Fruit fly (Drosophila melanogaster) whole organism, embryonic: ENCODE results near the gene Megf8.

Experiments
- ATbp ChIP-seq: fragments of 200-800 bp; sonication (Bioruptor generic); optimal IDR thresholded peaks from 2 replicates; lab custom pipeline; 2017; ENCODE audit warnings: missing biosample characterization, mild to moderate bottlenecking, missing genetic modification characterization, missing genetic modification reagents
- Ada2b ChIP-seq: fragments of 200-800 bp; sonication (Bioruptor generic); IDR thresholded peaks from 2 replicates; pipeline ENCODE4 v1.3.6; 2022; ENCODE audit warnings: missing biosample characterization, missing genetic modification characterization
- Adf1 ChIP-seq: fragments of 200-800 bp; sonication (Bioruptor generic); IDR thresholded peaks from 2 replicates; pipeline ENCODE4 v1.3.6; 2022; ENCODE audit warnings: missing biosample characterization, missing genetic modification characterization
- Awh ChIP-seq: fragments of 200-800 bp; sonication (Bioruptor generic); IDR thresholded peaks from 2 replicates; pipeline ENCODE4, ENCODE4 v1.3.6; 2022; ENCODE audit warnings: missing biosample characterization, missing genetic modification characterization
- B-H2 ChIP-seq: fragments of 200-800 bp; sonication (Bioruptor generic); optimal IDR thresholded peaks from 2 replicates; lab custom pipeline; 2018; ENCODE audit warnings: missing biosample characterization, mild to moderate bottlenecking, missing genetic modification characterization
- BEAF-32 ChIP-seq: fragments of 200-800 bp; sonication (Bioruptor generic); optimal IDR thresholded peaks from 3 replicates; lab custom pipeline; 2017; ENCODE audit warnings: missing biosample characterization, missing genetic modification characterization, mild to moderate bottlenecking, moderate library complexity, missing genetic modification reagents
- CG14965 ChIP-seq: fragments of 200-800 bp; sonication (Bioruptor generic); optimal IDR thresholded peaks from 2 replicates; lab custom pipeline; 2016; ENCODE audit warnings: missing biosample characterization, missing genetic modification characterization, borderline replicate concordance
- CG17612 ChIP-seq: fragments of 200-800 bp; sonication (Bioruptor generic); IDR thresholded peaks from 2 replicates; pipeline ENCODE4 v1.3.6; 2022; ENCODE audit warnings: missing biosample characterization, missing genetic modification characterization
- CG1792 ChIP-seq: fragments of 200-800 bp; sonication (Bioruptor generic); optimal IDR thresholded peaks from 2 replicates; lab custom pipeline; 2016; ENCODE audit warnings: missing biosample characterization, missing genetic modification characterization
- CG18599 ChIP-seq: fragments of 200-800 bp; sonication (Bioruptor generic); optimal IDR thresholded peaks from 3 replicates; lab custom pipeline; 2017; ENCODE audit warnings: missing biosample characterization, missing genetic modification characterization, mild to moderate bottlenecking, moderate library complexity, missing genetic modification reagents
- CG18619 ChIP-seq: fragments of 200-800 bp; sonication (Bioruptor generic); optimal IDR thresholded peaks from 3 replicates; lab custom pipeline; 2017; ENCODE audit warnings: missing biosample characterization, mild to moderate bottlenecking, missing genetic modification characterization
- CG2116 ChIP-seq: fragments of 200-800 bp; sonication (Bioruptor generic); optimal IDR thresholded peaks from 3 replicates; lab custom pipeline; 2018; ENCODE audit warnings: missing biosample characterization, mild to moderate bottlenecking, missing genetic modification characterization
- CG2120 ChIP-seq: fragments of 200-800 bp; sonication (Bioruptor generic); optimal IDR thresholded peaks from 3 replicates; lab custom pipeline; 2016; ENCODE audit warnings: missing biosample characterization, missing genetic modification characterization
- CG3065 ChIP-seq: fragments of 200-800 bp; sonication (Bioruptor generic); optimal IDR thresholded peaks from 2 replicates; lab custom pipeline; 2016; ENCODE audit warnings: missing biosample characterization, missing genetic modification characterization
- CG31224 ChIP-seq: fragments of 200-800 bp; sonication (Bioruptor generic); IDR thresholded peaks from 2 replicates; pipeline ENCODE4 v1.3.6; 2022; ENCODE audit warnings: missing biosample characterization, missing genetic modification characterization
- CG32767 ChIP-seq: fragments of 200-800 bp; sonication (Bioruptor generic); IDR thresholded peaks from 2 replicates; pipeline ENCODE4 v1.3.6; 2022; ENCODE audit warnings: missing biosample characterization, missing genetic modification characterization
- CG42726 ChIP-seq: fragments of 200-800 bp; sonication (Bioruptor generic); IDR thresholded peaks from 2 replicates; pipeline ENCODE4 v1.3.6; 2022; ENCODE audit warnings: missing biosample characterization, missing genetic modification characterization; ENCODE audit not compliant: partially characterized antibody
- CG7556 ChIP-seq: fragments of 200-800 bp; sonication (Bioruptor generic); optimal IDR thresholded peaks from 2 replicates; lab custom pipeline; 2017; ENCODE audit warnings: missing biosample characterization, mild to moderate bottlenecking, missing genetic modification characterization
- CG7839 ChIP-seq: fragments of 200-800 bp; sonication (Bioruptor generic); optimal IDR thresholded peaks from 3 replicates; lab custom pipeline; 2018; ENCODE audit warnings: missing biosample characterization, mild to moderate bottlenecking, missing genetic modification characterization, moderate library complexity
- CG7987 ChIP-seq: fragments of 200-800 bp; sonication (Bioruptor generic); optimal IDR thresholded peaks from 2 replicates; lab custom pipeline; 2018; ENCODE audit warnings: missing biosample characterization, mild to moderate bottlenecking, missing genetic modification characterization, moderate library complexity
- CG8924 ChIP-seq: fragments of 200-800 bp; optimal IDR thresholded peaks from 3 replicates; lab custom pipeline; 2019; ENCODE audit warnings: missing biosample characterization, mild to moderate bottlenecking, missing genetic modification characterization, moderate library complexity
- CG9797 ChIP-seq: fragments of 200-800 bp; sonication (Bioruptor generic); optimal IDR thresholded peaks from 3 replicates; lab custom pipeline; 2018; ENCODE audit warnings: missing biosample characterization, mild to moderate bottlenecking, missing genetic modification characterization
- Dek ChIP-seq: fragments of 200-800 bp; sonication (Bioruptor generic); optimal IDR thresholded peaks from 3 replicates; lab custom pipeline; 2019; ENCODE audit warnings: missing biosample characterization, mild to moderate bottlenecking, missing genetic modification characterization, moderate library complexity
- Fer1 ChIP-seq: fragments of 200-800 bp; sonication (Bioruptor generic); optimal IDR thresholded peaks from 2 replicates; lab custom pipeline; 2017; ENCODE audit warnings: missing biosample characterization, mild to moderate bottlenecking, missing genetic modification characterization
- Fer3 ChIP-seq: fragments of 200-800 bp; sonication (Bioruptor generic); optimal IDR thresholded peaks from 2 replicates; lab custom pipeline; 2018; ENCODE audit warnings: missing biosample characterization, mild to moderate bottlenecking, missing genetic modification characterization, moderate library complexity
- HLH54F ChIP-seq: fragments of 200-800 bp; sonication (Bioruptor generic); optimal IDR thresholded peaks from 3 replicates; lab custom pipeline; 2016; ENCODE audit warnings: missing biosample characterization, missing genetic modification characterization
- Optix ChIP-seq: fragments of 200-800 bp; sonication (Bioruptor generic); IDR thresholded peaks from 3 replicates; pipeline ENCODE4 v1.3.6; 2022; ENCODE audit warnings: missing biosample characterization, missing genetic modification characterization
- abd-A ChIP-seq: fragments of 200-800 bp; sonication (Bioruptor generic); optimal IDR thresholded peaks from 3 replicates; lab custom pipeline; 2019; ENCODE audit warnings: missing biosample characterization, mild to moderate bottlenecking, missing genetic modification characterization, moderate library complexity
- ap ChIP-seq: fragments of 200-800 bp; sonication (Bioruptor generic); IDR thresholded peaks from 2 replicates; pipeline ENCODE4 v1.3.6; 2022; ENCODE audit warnings: missing biosample characterization, missing genetic modification characterization
- dm ChIP-seq: fragments of 200-800 bp; sonication (Bioruptor generic); optimal IDR thresholded peaks from 3 replicates; lab custom pipeline; 2016; ENCODE audit warnings: missing biosample characterization, missing genetic modification characterization
- en ChIP-seq: fragments of 200-800 bp; sonication (Bioruptor generic); optimal IDR thresholded peaks from 2 replicates; lab custom pipeline; 2016; ENCODE audit warnings: missing biosample characterization, missing genetic modification characterization
- eyg ChIP-seq: fragments of 200-800 bp; sonication (Bioruptor generic); optimal IDR thresholded peaks from 3 replicates; lab custom pipeline; 2016; ENCODE audit warnings: missing biosample characterization, missing genetic modification characterization
- gcm2 ChIP-seq: fragments of 200-800 bp; sonication (Bioruptor generic); optimal IDR thresholded peaks from 2 replicates; lab custom pipeline; 2016; ENCODE audit warnings: missing biosample characterization, missing genetic modification characterization
- her ChIP-seq: fragments of 200-800 bp; sonication (Bioruptor generic); optimal IDR thresholded peaks from 2 replicates; lab custom pipeline; 2016; ENCODE audit warnings: missing biosample characterization, missing genetic modification characterization
- jing ChIP-seq: fragments of 200-800 bp; sonication (Bioruptor generic); optimal IDR thresholded peaks from 2 replicates; lab custom pipeline; 2018; ENCODE audit warnings: missing biosample characterization, mild to moderate bottlenecking, missing genetic modification characterization
- knrl ChIP-seq: fragments of 200-800 bp; sonication (Bioruptor generic); IDR thresholded peaks from 3 replicates; pipeline ENCODE4 v1.3.6; 2022; ENCODE audit warnings: missing biosample characterization, missing genetic modification characterization; ENCODE audit not compliant: partially characterized antibody
- lmd ChIP-seq: fragments of 200-800 bp; sonication (Bioruptor generic); IDR thresholded peaks from 2 replicates; pipeline ENCODE4 v1.3.6; 2022; ENCODE audit warnings: missing biosample characterization, missing genetic modification characterization
- nerfin-1 ChIP-seq: fragments of 200-800 bp; sonication (Bioruptor generic); optimal IDR thresholded peaks from 3 replicates; lab custom pipeline; 2019; ENCODE audit warnings: missing biosample characterization, mild to moderate bottlenecking, missing genetic modification characterization, moderate library complexity
- otp ChIP-seq: fragments of 200-800 bp; sonication (Bioruptor generic); IDR thresholded peaks from 3 replicates; pipeline ENCODE4, ENCODE4 v1.3.6; 2022; ENCODE audit warnings: missing biosample characterization, missing genetic modification characterization
- pfk ChIP-seq: fragments of 200-800 bp; sonication (Bioruptor generic); optimal IDR thresholded peaks from 2 replicates; lab custom pipeline; 2018; ENCODE audit warnings: missing biosample characterization, mild to moderate bottlenecking, missing genetic modification characterization, moderate library complexity
- pum ChIP-seq: fragments of 200-800 bp; sonication (Bioruptor generic); optimal IDR thresholded peaks from 2 replicates; lab custom pipeline; 2016; ENCODE audit warnings: missing biosample characterization, missing genetic modification characterization
- pzg ChIP-seq: fragments of 200-800 bp; sonication (Bioruptor generic); optimal IDR thresholded peaks from 3 replicates; lab custom pipeline; 2018; ENCODE audit warnings: missing biosample characterization, mild to moderate bottlenecking, missing genetic modification characterization, moderate library complexity
- scrt ChIP-seq: fragments of 200-800 bp; sonication (Bioruptor generic); optimal IDR thresholded peaks from 2 replicates; lab custom pipeline; 2018; ENCODE audit warnings: missing biosample characterization, mild to moderate bottlenecking, missing genetic modification characterization, moderate library complexity
- shn ChIP-seq: fragments of 200-800 bp; sonication (Bioruptor generic); optimal IDR thresholded peaks from 3 replicates; lab custom pipeline; 2016; ENCODE audit warnings: missing biosample characterization, missing genetic modification characterization
- stwl ChIP-seq: fragments of 200-800 bp; sonication (Bioruptor generic); optimal IDR thresholded peaks from 3 replicates; lab custom pipeline; 2018; ENCODE audit warnings: missing biosample characterization, mild to moderate bottlenecking, missing genetic modification characterization, moderate library complexity
- unc-4 ChIP-seq: fragments of 200-800 bp; sonication (Bioruptor generic); IDR thresholded peaks from 2 replicates; pipeline ENCODE4 v1.3.6; 2022; ENCODE audit warnings: missing biosample characterization, missing genetic modification characterization; ENCODE audit not compliant: partially characterized antibody
- usp ChIP-seq: fragments of >200 bp; optimal IDR thresholded peaks from 2 replicates; lab custom pipeline; 2017; ENCODE audit warnings: missing biosample characterization, missing genetic modification characterization
- zen2 ChIP-seq: fragments of 200-800 bp; sonication (Bioruptor generic); IDR thresholded peaks from 3 replicates; pipeline ENCODE4 v1.3.6; 2022; ENCODE audit warnings: missing biosample characterization, missing genetic modification characterization; ENCODE audit not compliant: partially characterized antibody
- zfh1 ChIP-seq: fragments of 200-800 bp; sonication (Bioruptor generic); IDR thresholded peaks from 3 replicates; pipeline ENCODE4 v1.3.6; 2022; ENCODE audit warnings: missing biosample characterization, missing genetic modification characterization

Megf8 gene

DNA sequence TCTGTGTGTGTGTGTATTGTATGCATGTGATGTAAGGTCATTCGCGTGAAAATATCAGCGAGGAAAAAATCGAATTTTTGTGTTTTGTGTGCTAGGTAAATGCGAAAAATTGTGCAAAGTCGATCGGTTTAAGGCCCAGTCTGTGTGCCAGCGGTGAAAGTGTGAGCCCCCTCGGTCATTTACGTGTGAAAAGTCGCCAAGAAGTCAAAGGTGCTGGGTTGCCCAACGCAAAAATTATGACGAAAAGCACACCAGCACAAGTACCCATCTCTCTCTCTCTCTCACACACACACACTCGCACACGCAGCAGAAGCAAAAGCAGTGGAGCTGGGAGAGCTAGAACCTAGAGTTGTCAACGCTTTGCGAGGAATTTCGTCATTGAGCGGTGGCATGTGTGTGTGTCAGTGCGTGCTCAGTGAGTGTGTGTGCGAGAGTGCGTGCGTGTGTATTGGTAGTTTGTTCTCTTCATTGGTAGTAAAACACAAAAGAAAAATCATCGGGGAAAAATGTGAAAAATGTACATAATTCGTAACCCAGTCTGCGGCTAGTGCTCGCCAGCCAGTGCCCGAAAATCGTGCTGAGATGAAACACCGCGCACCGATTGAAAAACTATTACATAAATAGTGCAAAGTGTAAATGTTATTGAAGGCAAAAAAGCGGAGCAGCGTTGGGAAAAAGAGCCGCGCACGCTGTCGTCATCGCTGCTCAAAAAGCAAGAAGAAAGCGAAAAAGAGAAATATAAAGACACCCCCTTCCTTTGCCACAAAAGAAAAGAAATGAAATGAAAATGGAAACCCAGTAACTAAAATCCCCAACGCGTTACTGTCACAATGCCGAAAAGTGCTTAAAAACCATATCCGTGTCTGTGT is 40.4 kb downstream of the Megf8 start (continued):
- TF ChIP-seq shn (GFP tag; lab: Kevin White, UChicago) (peak; percentile 4), zen2 (GFP tag; lab: Robert Waterston, UW) (no peak; the same call in 1 of the 3 replicates), Adf1 (GFP tag; lab: Robert Waterston, UW) (peak; percentile 48; the same call in 1 of the 2 replicates), unc-4 (no peak), dm (GFP tag; lab: Kevin White, UChicago) (no peak), gcm2 (GFP tag; lab: Kevin White, UChicago) (no peak), CG18619 (GFP tag; lab: Kevin White, UChicago) (no peak), usp (GFP tag; lab: Kevin White, UChicago) (no peak), abd-A (peak; percentile 64), otp (GFP tag; lab: Robert Waterston, UW) (no peak), CG8924 (tag; lab: Kevin White, UChicago) (peak; percentile 8), her (GFP tag; lab: Kevin White, UChicago) (no peak), Ada2b (GFP tag; lab: Robert Waterston, UW) (no peak), en (GFP tag; lab: Kevin White, UChicago) (no peak), CG9797 (GFP tag; lab: Kevin White, UChicago) (no peak), CG14965 (GFP tag; lab: Kevin White, UChicago) (no peak), CG7839 (no peak), CG32767 (GFP tag; lab: Robert Waterston, UW) (no peak), BEAF-32 (GFP tag; lab: Kevin White, UChicago) (no peak), CG3065 (GFP tag; lab: Kevin White, UChicago) (no peak), CG1792 (GFP tag; lab: Kevin White, UChicago) (no peak), ap (GFP tag; lab: Robert Waterston, UW) (no peak), ATbp (GFP tag; lab: Kevin White, UChicago) (no peak), zfh1 (GFP tag; lab: Robert Waterston, UW) (no peak), stwl (tag; lab: Kevin White, UChicago) (no peak), Optix (no peak), knrl (GFP tag; lab: Robert Waterston, UW) (no peak), CG17612 (no peak), CG31224 (GFP tag; lab: Robert Waterston, UW) (no peak), Fer3 (tag; lab: Kevin White, UChicago) (no peak), pzg (GFP tag; lab: Kevin White, UChicago) (peak; percentile 4), Dek (tag; lab: Kevin White, UChicago) (no peak), CG2120 (GFP tag; lab: Kevin White, UChicago) (no peak), eyg (GFP tag; lab: Kevin White, UChicago) (no peak), pfk (GFP tag; lab: Kevin White, UChicago) (no peak), CG7556 (GFP tag; lab: Kevin White, UChicago) (no peak), Awh (GFP tag; lab: Robert Waterston, UW) (no peak), CG2116 (no peak), lmd (GFP tag; lab: Robert Waterston, UW) (no peak), CG7987 (GFP tag; lab: Kevin White, UChicago) (no peak), HLH54F (GFP tag; lab: Kevin White, UChicago) (no peak), nerfin-1 (tag; lab: Kevin White, UChicago) (peak; percentile 68), B-H2 (no peak), CG18599 (GFP tag; lab: Kevin White, UChicago) (peak; percentile 41), scrt (GFP tag; lab: Kevin White, UChicago) (no peak), jing (GFP tag; lab: Kevin White, UChicago) (no peak), pum (GFP tag; lab: Kevin White, UChicago) (no peak), Fer1 (GFP tag; lab: Kevin White, UChicago) (peak; percentile 16), CG42726 (GFP tag; lab: Robert Waterston, UW) (no peak)
